Fruit fly (Drosophila melanogaster) Kc167 (cell line): ENCODE data around the gene CG31928.

Experiments used
- Sin3A ChIP-seq: fragments of >200 bp; optimal IDR thresholded peaks from 2 replicates; lab custom pipeline; 2018; ENCODE audit warnings: missing external identifiers
- psq ChIP-seq: fragments of >200 bp; optimal IDR thresholded peaks from 2 replicates; lab custom pipeline; 2017; ENCODE audit warnings: missing external identifiers

- no peak for TF ChIP-seq Sin3A (lab: Kevin White, UChicago)
- no peak for TF ChIP-seq psq (lab: Kevin White, UChicago)
Measured at dm6 chr2L:1538132-1538531, 46.0 kb downstream of the CG31928 start.
